Worm (Caenorhabditis elegans): ENCODE measurements around the gene asp-12.

DNA sequence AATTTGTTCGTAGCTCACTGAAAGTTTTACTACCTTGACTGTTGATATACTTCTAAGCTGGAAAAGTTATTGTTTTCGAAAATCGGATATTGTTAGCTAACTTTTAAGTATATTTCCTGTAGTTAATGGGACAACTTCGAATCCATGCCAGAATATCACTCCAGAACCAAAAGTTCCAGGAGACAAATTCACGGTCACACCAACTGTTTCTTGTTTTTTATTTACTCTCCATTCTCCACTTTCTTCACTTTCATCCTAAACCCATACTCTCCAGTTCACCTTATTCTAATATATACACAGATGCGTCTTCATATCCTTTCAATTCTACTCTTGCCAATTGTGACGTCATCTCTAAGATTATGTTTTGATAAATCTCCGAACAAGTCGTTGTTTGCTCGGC lies 10.0 kb upstream of the asp-12 start, which contains the start of gene C16D9.1:
- TF ChIP-seq pqm-1 (tag; optimal IDR thresholded peaks at IDR 0.05) (no peak), nhr-76 (tag; optimal IDR thresholded peaks at IDR 0.05) (no peak), nhr-28 (tag; optimal IDR thresholded peaks at IDR 0.05) (no peak), egl-27 (tag; optimal IDR thresholded peaks at IDR 0.05) (no peak), R02D3.7 (tag; optimal IDR thresholded peaks at IDR 0.05) (no peak), nhr-12 (tag; optimal IDR thresholded peaks at IDR 0.05) (no peak), fkh-10 (GFP tag; optimal IDR thresholded peaks at IDR 0.05) (no peak), ama-1 (optimal IDR thresholded peaks at IDR 0.05) (no peak), nhr-237 (tag; optimal IDR thresholded peaks at IDR 0.05) (no peak), skn-1 (tag; optimal IDR thresholded peaks at IDR 0.05) (no peak), pha-4 (tag; optimal IDR thresholded peaks at IDR 0.05) (no peak)
